Fruit fly (Drosophila melanogaster): Measurements from ENCODE around the gene CG5866.
A peak's percentile ranks its signal among the peaks of the same experiment; 100 is the strongest.

Gene CG5866

dm6 chr3R:17379051-17379450 is 36.5 kb upstream of the CG5866 start (continued):
- TF ChIP-seq amos (GFP tag; IDR thresholded peaks at IDR 0.05; ENCODE audit: partially characterized antibody) = no peak

dm6 chr3R:17379742-17380141 is 35.8 kb upstream of the CG5866 start, which contains the start of gene lute:
lute (plus strand) TSS chr3R:17379944.
- TF ChIP-seq CG13287 (GFP tag; IDR thresholded peaks at IDR 0.05; ENCODE audit: partially characterized antibody) (peak; percentile 12; the same call in 1 of the 2 replicates), CG13894 (tag; optimal IDR thresholded peaks at IDR 0.05) (peak; percentile 42), CG8290 (GFP tag; optimal IDR thresholded peaks at IDR 0.05) (no peak), CG8290 (tag; optimal IDR thresholded peaks at IDR 0.05) (peak in 1 of 2 experiments; percentile 19), vvl (GFP tag; IDR thresholded peaks at IDR 0.05) (0 out of 2 replicates have a peak, but pooled peaks have one; percentile 13), so (GFP tag; IDR thresholded peaks at IDR 0.05) (0 out of 3 replicates have a peak, but pooled peaks have one; percentile 10), CG15601 (tag; optimal IDR thresholded peaks at IDR 0.05) (peak; percentile 9), ewg (GFP tag; optimal IDR thresholded peaks at IDR 0.05) (peak; percentile 27), Jarid2 (GFP tag; optimal IDR thresholded peaks at IDR 0.05) (peak; percentile 41), Med (GFP tag) (peak; percentile 45), Optix (GFP tag; IDR thresholded peaks at IDR 0.05) (no peak), aop (GFP tag; IDR thresholded peaks at IDR 0.05) (no peak), CG6272 (GFP tag; IDR thresholded peaks at IDR 0.05) (no peak), lmd (GFP tag; IDR thresholded peaks at IDR 0.05) (no peak), hkb (optimal IDR thresholded peaks at IDR 0.05) (no peak), hkb (GFP tag; IDR thresholded peaks at IDR 0.05) (peak; percentile 44; the same call in 1 of the 2 replicates), Deaf1 (tag; optimal IDR thresholded peaks at IDR 0.05) (peak; percentile 91), chinmo (GFP tag; IDR thresholded peaks at IDR 0.05; ENCODE audit: partially characterized antibody) (peak; percentile 86; the same call in 2 of the 4 replicates), CG12769 (tag; optimal IDR thresholded peaks at IDR 0.05) (peak; percentile 7)

dm6 chr3R:17381916-17382315 is 33.6 kb upstream of the CG5866 start:
- TF ChIP-seq Stat92E (GFP tag; optimal IDR thresholded peaks at IDR 0.05) (no peak), CTCF (GFP tag; optimal IDR thresholded peaks at IDR 0.05) (no peak), Bdp1 (GFP tag; optimal IDR thresholded peaks at IDR 0.05) (no peak), cg (GFP tag; optimal IDR thresholded peaks at IDR 0.05) (no peak), CG16863 (GFP tag; optimal IDR thresholded peaks at IDR 0.05) (no peak), hbn (GFP tag; IDR thresholded peaks at IDR 0.05; ENCODE audit: partially characterized antibody) (no peak), CG3407 (GFP tag; optimal IDR thresholded peaks at IDR 0.05) (no peak), Hsf (GFP tag; optimal IDR thresholded peaks at IDR 0.05) (no peak), CG18476 (GFP tag; optimal IDR thresholded peaks at IDR 0.05) (no peak)

- TF ChIP-seq CG15073 (GFP tag; optimal IDR thresholded peaks at IDR 0.05) (no peak), ftz-f1 (GFP tag; optimal IDR thresholded peaks at IDR 0.05) (peak; percentile 81), CG4854 (GFP tag; optimal IDR thresholded peaks at IDR 0.05) (peak; percentile 19), CG17361 (GFP tag; IDR thresholded peaks at IDR 0.05) (peak; percentile 49; the same call in 1 of the 3 replicates), Hr3 (GFP tag; optimal IDR thresholded peaks at IDR 0.05) (peak; percentile 2), fd64A (GFP tag; optimal IDR thresholded peaks at IDR 0.05) (no peak), CG3995 (GFP tag; optimal IDR thresholded peaks at IDR 0.05) (peak; percentile 47), pb (GFP tag; optimal IDR thresholded peaks at IDR 0.05) (peak; percentile 57), CG18262 (tag; optimal IDR thresholded peaks at IDR 0.05) (peak; percentile 28), Trl (optimal IDR thresholded peaks at IDR 0.05) (no peak), Trl (GFP tag; optimal IDR thresholded peaks at IDR 0.05) (peak; percentile 81), Bdp1 (GFP tag; optimal IDR thresholded peaks at IDR 0.05) (peak; percentile 59), CG8944 (GFP tag; optimal IDR thresholded peaks at IDR 0.05) (peak; percentile 56), bab2 (GFP tag; optimal IDR thresholded peaks at IDR 0.05) (peak; percentile 53), BEAF-32 (GFP tag; optimal IDR thresholded peaks at IDR 0.05) (peak; percentile 53), shn (GFP tag; optimal IDR thresholded peaks at IDR 0.05) (peak; percentile 22), CG7271 (tag; optimal IDR thresholded peaks at IDR 0.05) (no peak), CG8290 (GFP tag; optimal IDR thresholded peaks at IDR 0.05) (peak; percentile 61), CG8290 (tag; optimal IDR thresholded peaks at IDR 0.05) (peak in 1 of 2 experiments; percentile 85), knrl (GFP tag; IDR thresholded peaks at IDR 0.05; ENCODE audit: partially characterized antibody) (peak; percentile 39; the same call in 1 of the 3 replicates)
Observed at dm6 chr3R:17385329-17386019, 30.1 kb upstream of the CG5866 start.
